Worm (Caenorhabditis elegans) whole organism, late embryonic: ENCODE measurements around the gene osm-10.

Experiments
- F13H6.1 ChIP-seq: sonication (generic microtip); optimal IDR thresholded peaks from 2 replicates; lab custom pipeline; 2016; ENCODE audit warnings: missing genetic modification characterization, missing compliant biosample characterization
- K09A11.1 ChIP-seq: sonication (generic microtip); optimal IDR thresholded peaks from 2 replicates; lab custom pipeline; 2017; ENCODE audit warnings: antibody characterized with exemption, mild to moderate bottlenecking, missing genetic modification characterization, missing compliant biosample characterization; ENCODE audit not compliant: insufficient read depth
- T23F11.4 ChIP-seq: fragments of 200-800 bp; sonication (Bioruptor generic); optimal IDR thresholded peaks from 2 replicates; lab custom pipeline; 2018; ENCODE audit warnings: mild to moderate bottlenecking, missing genetic modification characterization, missing compliant biosample characterization
- ahr-1 ChIP-seq: sonication (generic microtip); optimal IDR thresholded peaks from 2 replicates; lab custom pipeline; 2016; ENCODE audit warnings: missing genetic modification characterization, missing compliant biosample characterization
- ama-1 ChIP-seq: fragments of 150-350 bp; optimal IDR thresholded peaks from 2 replicates; lab custom pipeline; 2014
- ceh-18 ChIP-seq: sonication (generic microtip); optimal IDR thresholded peaks from 2 replicates; lab custom pipeline; 2016; ENCODE audit warnings: missing genetic modification characterization, missing compliant biosample characterization
- ceh-19 ChIP-seq: fragments of 200-800 bp; sonication (Bioruptor generic); optimal IDR thresholded peaks from 2 replicates; lab custom pipeline; 2018; ENCODE audit warnings: mild to moderate bottlenecking, missing genetic modification characterization, missing compliant biosample characterization
- ceh-2 ChIP-seq: sonication (generic microtip); optimal IDR thresholded peaks from 2 replicates; lab custom pipeline; 2016; ENCODE audit warnings: missing genotype, missing genetic modification characterization, missing compliant biosample characterization
- ceh-22 ChIP-seq: sonication (generic microtip); optimal IDR thresholded peaks from 2 replicates; lab custom pipeline; 2017; ENCODE audit warnings: missing biosample characterization, missing genetic modification characterization
- ceh-24 ChIP-seq: sonication (generic microtip); optimal IDR thresholded peaks from 2 replicates; lab custom pipeline; 2016; ENCODE audit warnings: mild to moderate bottlenecking, missing genetic modification characterization, missing compliant biosample characterization
- ceh-30 ChIP-seq: fragments of 150-350 bp; optimal IDR thresholded peaks from 2 replicates; lab custom pipeline; 2014; ENCODE audit warnings: missing biosample characterization, missing genetic modification characterization
- ceh-31 ChIP-seq: sonication (generic microtip); optimal IDR thresholded peaks from 2 replicates; lab custom pipeline; 2016; ENCODE audit warnings: missing genetic modification characterization, missing compliant biosample characterization
- ceh-45 ChIP-seq: fragments of 200-800 bp; sonication (Bioruptor generic); IDR thresholded peaks from 2 replicates; pipeline ENCODE4 v1.3.6; 2022; ENCODE audit warnings: missing genetic modification reagents, missing genetic modification characterization, missing compliant biosample characterization
- ceh-6 ChIP-seq: fragments of 200-800 bp; sonication (Bioruptor generic); optimal IDR thresholded peaks from 2 replicates; lab custom pipeline; 2018; ENCODE audit warnings: mild to moderate bottlenecking, missing genetic modification characterization, missing compliant biosample characterization
- dve-1 ChIP-seq: sonication (generic microtip); optimal IDR thresholded peaks from 2 replicates; lab custom pipeline; 2017; ENCODE audit warnings: antibody characterized with exemption, mild to moderate bottlenecking, missing genetic modification characterization, missing compliant biosample characterization
- elt-2 ChIP-seq: sonication (generic microtip); optimal IDR thresholded peaks from 2 replicates; lab custom pipeline; 2016; ENCODE audit warnings: missing genetic modification reagents, missing genetic modification characterization, missing compliant biosample characterization
- ets-4 ChIP-seq: sonication (generic microtip); optimal IDR thresholded peaks from 2 replicates; lab custom pipeline; 2016; ENCODE audit warnings: missing genetic modification characterization, missing compliant biosample characterization
- eyg-1 ChIP-seq: sonication (generic microtip); optimal IDR thresholded peaks from 2 replicates; lab custom pipeline; 2016; ENCODE audit warnings: missing genotype, missing genetic modification characterization, missing compliant biosample characterization
- fkh-6 ChIP-seq: sonication (generic microtip); optimal IDR thresholded peaks from 2 replicates; lab custom pipeline; 2016; ENCODE audit warnings: missing genetic modification characterization, missing compliant biosample characterization
- gmeb-2 ChIP-seq: sonication (generic microtip); optimal IDR thresholded peaks from 2 replicates; lab custom pipeline; 2016; ENCODE audit warnings: missing genetic modification characterization, inconsistent platforms, missing compliant biosample characterization
- hlh-15 ChIP-seq: sonication (generic microtip); optimal IDR thresholded peaks from 2 replicates; lab custom pipeline; 2016; ENCODE audit warnings: missing genetic modification characterization, missing compliant biosample characterization
- hlh-8 ChIP-seq: sonication (generic microtip); optimal IDR thresholded peaks from 2 replicates; lab custom pipeline; 2016; ENCODE audit warnings: missing genotype, missing genetic modification characterization, missing compliant biosample characterization
- lin-11 ChIP-seq: fragments of 200-800 bp; sonication (Bioruptor generic); optimal IDR thresholded peaks from 2 replicates; lab custom pipeline; 2018; ENCODE audit warnings: mild to moderate bottlenecking, missing genetic modification characterization, missing compliant biosample characterization
- madf-2 ChIP-seq: sonication (generic microtip); optimal IDR thresholded peaks from 2 replicates; lab custom pipeline; 2017; ENCODE audit warnings: missing genetic modification characterization, missing compliant biosample characterization
- mec-3 ChIP-seq: sonication (generic microtip); optimal IDR thresholded peaks from 2 replicates; lab custom pipeline; 2016; ENCODE audit warnings: borderline replicate concordance, missing genetic modification characterization, missing compliant biosample characterization
- nhr-11 ChIP-seq: fragments of 150-350 bp; optimal IDR thresholded peaks from 2 replicates; lab custom pipeline; 2014; ENCODE audit warnings: missing biosample characterization, missing genetic modification characterization
- odd-2 ChIP-seq: sonication (generic microtip); optimal IDR thresholded peaks from 2 replicates; lab custom pipeline; 2017; ENCODE audit warnings: antibody characterized with exemption, mild to moderate bottlenecking, missing genetic modification characterization, missing compliant biosample characterization
- pag-3 ChIP-seq: sonication (generic microtip); optimal IDR thresholded peaks from 2 replicates; lab custom pipeline; 2016; ENCODE audit warnings: missing compliant biosample characterization, missing genetic modification characterization, borderline replicate concordance
- pha-2 ChIP-seq: sonication (generic microtip); optimal IDR thresholded peaks from 2 replicates; lab custom pipeline; 2017; ENCODE audit warnings: mild to moderate bottlenecking, missing genetic modification characterization, missing compliant biosample characterization
- pqm-1 ChIP-seq: sonication (generic microtip); optimal IDR thresholded peaks from 2 replicates; lab custom pipeline; 2016; ENCODE audit warnings: missing genetic modification characterization, missing compliant biosample characterization
- pros-1 ChIP-seq: fragments of 150-350 bp; optimal IDR thresholded peaks from 2 replicates; lab custom pipeline; 2014; ENCODE audit warnings: missing biosample characterization, missing genetic modification reagents, missing genetic modification characterization
- sdc-2 ChIP-seq: sonication (generic microtip); optimal IDR thresholded peaks from 2 replicates; lab custom pipeline; 2016; ENCODE audit warnings: missing genotype, missing genetic modification characterization, missing compliant biosample characterization
- sox-2 ChIP-seq: fragments of 200-800 bp; sonication (Bioruptor generic); IDR thresholded peaks from 2 replicates; pipeline ENCODE4 v1.3.6; 2022; ENCODE audit warnings: missing genetic modification reagents, missing genetic modification characterization, missing compliant biosample characterization
- sox-4 ChIP-seq: sonication (generic microtip); optimal IDR thresholded peaks from 2 replicates; lab custom pipeline; 2017; ENCODE audit warnings: mild to moderate bottlenecking, missing genetic modification characterization, inconsistent platforms, missing compliant biosample characterization
- tbx-7 ChIP-seq: sonication (generic microtip); optimal IDR thresholded peaks from 2 replicates; lab custom pipeline; 2016; ENCODE audit warnings: missing genotype, missing genetic modification characterization, missing compliant biosample characterization
- unc-3 ChIP-seq, 2 experiments: fragments of 200-800 bp in 1 of 2; sonication (Bioruptor generic) in 1 of 2; sonication (generic microtip) in 1 of 2; conservative IDR thresholded peaks in 1 of 2; optimal IDR thresholded peaks in 1 of 2; 2 replicates each; pipeline versions ENCODE4 v1.3.6 to Lab custom; 2016 to 2022; ENCODE audit warnings: missing compliant biosample characterization in 2 of 2, missing genetic modification characterization in 2 of 2, missing genetic modification reagents in 1 of 2
- unc-55 ChIP-seq: sonication (generic microtip); optimal IDR thresholded peaks from 2 replicates; lab custom pipeline; 2017; ENCODE audit warnings: missing biosample characterization, missing genetic modification reagents, missing genetic modification characterization
- unc-86 ChIP-seq: sonication (generic microtip); optimal IDR thresholded peaks from 2 replicates; lab custom pipeline; 2016; ENCODE audit warnings: missing genetic modification characterization, missing compliant biosample characterization
- ztf-16 ChIP-seq: sonication (generic microtip); optimal IDR thresholded peaks from 2 replicates; lab custom pipeline; 2017; ENCODE audit warnings: missing genetic modification characterization, missing compliant biosample characterization

The osm-10 gene

ce11 chrIII:7226607-7227006 is 16.5 kb upstream of the osm-10 start, which contains the start of gene hsp-75:
Gene hsp-75 (minus strand): TSS chrIII:7226707.
- TF ChIP-seq pag-3 (tag; lab: Kevin White, UChicago) (no peak), ceh-18 (no peak), F13H6.1 (tag; lab: Kevin White, UChicago) (no peak), unc-86 (tag; lab: Kevin White, UChicago) (no peak), mec-3 (tag; lab: Kevin White, UChicago) (no peak), ceh-19 (GFP tag; lab: Kevin White, UChicago) (no peak), tbx-7 (tag; lab: Kevin White, UChicago) (no peak), eyg-1 (tag; lab: Kevin White, UChicago) (no peak), nhr-11 (tag; lab: Kevin White, UChicago) (no peak), ceh-2 (tag; lab: Kevin White, UChicago) (no peak), ceh-30 (no peak), T23F11.4 (no peak), pros-1 (tag; lab: Kevin White, UChicago) (no peak)

- TF ChIP-seq ztf-16 (tag; lab: Kevin White, UChicago) (no peak), ceh-22 (no peak), hlh-8 (tag; lab: Kevin White, UChicago) (no peak), sox-2 (GFP tag; lab: Robert Waterston, UW) (no peak), ahr-1 (tag; lab: Kevin White, UChicago) (no peak), fkh-6 (tag; lab: Kevin White, UChicago) (no peak), unc-3 (GFP tag; conservative IDR thresholded peaks at IDR 0.05; lab: Robert Waterston, UW) (no peak), unc-3 (tag; optimal IDR thresholded peaks at IDR 0.05; lab: Kevin White, UChicago) (no peak), lin-11 (tag; lab: Kevin White, UChicago) (no peak), hlh-15 (tag; lab: Kevin White, UChicago) (no peak), ceh-45 (GFP tag; lab: Robert Waterston, UW) (no peak), pqm-1 (tag; lab: Kevin White, UChicago) (no peak), odd-2 (tag; lab: Kevin White, UChicago) (no peak), unc-86 (tag; lab: Kevin White, UChicago) (no peak), dve-1 (tag; lab: Kevin White, UChicago) (no peak), T23F11.4 (no peak)
Measured at ce11 chrIII:7229687-7230086, 13.4 kb upstream of the osm-10 start, which contains the start of gene R151.8. Gene R151.8 (minus strand): TSS chrIII:7229787.

- TF ChIP-seq gmeb-2 (no peak), ceh-24 (tag; lab: Kevin White, UChicago) (no peak), K09A11.1 (tag; lab: Kevin White, UChicago) (no peak), unc-55 (GFP tag; lab: Kevin White, UChicago) (no peak), ama-1 (lab: Kevin White, UChicago) (no peak), ceh-19 (GFP tag; lab: Kevin White, UChicago) (no peak), hlh-15 (tag; lab: Kevin White, UChicago) (no peak), sox-4 (tag; lab: Kevin White, UChicago) (no peak), hlh-8 (tag; lab: Kevin White, UChicago) (no peak)
Measured at ce11 chrIII:7230841-7231240, 12.2 kb upstream of the osm-10 start, which contains the start of gene R151.10. Gene R151.10 (minus strand): TSS chrIII:7230941.

ce11 chrIII:7232782-7233181 is 10.3 kb upstream of the osm-10 start, which contains the start of gene adr-2:
Gene adr-2 (minus strand): TSS chrIII:7232882.
- TF ChIP-seq ceh-6 (GFP tag; lab: Kevin White, UChicago) (no peak), madf-2 (tag; lab: Kevin White, UChicago) (no peak), pag-3 (tag; lab: Kevin White, UChicago) (no peak), lin-11 (tag; lab: Kevin White, UChicago) (no peak), ceh-2 (tag; lab: Kevin White, UChicago) (no peak), ets-4 (tag; lab: Kevin White, UChicago) (no peak), hlh-8 (tag; lab: Kevin White, UChicago) (no peak), sdc-2 (tag; lab: Kevin White, UChicago) (no peak), tbx-7 (tag; lab: Kevin White, UChicago) (no peak), ceh-45 (GFP tag; lab: Robert Waterston, UW) (no peak), pha-2 (no peak), odd-2 (tag; lab: Kevin White, UChicago) (no peak), fkh-6 (tag; lab: Kevin White, UChicago) (no peak), ceh-31 (no peak), ceh-24 (tag; lab: Kevin White, UChicago) (no peak), elt-2 (no peak)
